Worm (Caenorhabditis elegans): Measurements from ENCODE around the gene C07A9.5.

The C07A9.5 gene

ce11 chrIII:9637016-9637415 is 45.6 kb downstream of the C07A9.5 start, which contains the start of gene gei-13:
gei-13 (minus strand) TSS chrIII:9637116.
- TF ChIP-seq unc-62 (GFP tag; optimal IDR thresholded peaks at IDR 0.05) = no peak
